Worm (Caenorhabditis elegans) whole organism, mixed stage, embryonic: Measurements from ENCODE around the gene T23F2.2.

Source experiments
- M03D4.4 ChIP-seq: sonication (generic microtip); optimal IDR thresholded peaks from 2 replicates; lab custom pipeline; 2017; ENCODE audit warnings: mild to moderate bottlenecking, missing genetic modification characterization, missing compliant biosample characterization
- bed-3 ChIP-seq: fragments of 200-800 bp; sonication (Bioruptor generic); optimal IDR thresholded peaks from 3 replicates; lab custom pipeline; 2018; ENCODE audit warnings: mild to moderate bottlenecking, missing genetic modification characterization, moderate library complexity, missing compliant biosample characterization
- blmp-1 ChIP-seq: fragments of 150-350 bp; optimal IDR thresholded peaks from 2 replicates; lab custom pipeline; 2014; ENCODE audit warnings: missing biosample characterization, missing genetic modification characterization
- ceh-39 ChIP-seq: fragments of 150-350 bp; optimal IDR thresholded peaks from 2 replicates; lab custom pipeline; 2014; ENCODE audit warnings: missing biosample characterization, missing genetic modification characterization
- ceh-43 ChIP-seq: fragments of 200-800 bp; sonication (Bioruptor generic); optimal IDR thresholded peaks from 2 replicates; lab custom pipeline; 2018; ENCODE audit warnings: mild to moderate bottlenecking, missing genetic modification characterization, moderate library complexity, missing compliant biosample characterization
- ceh-83 ChIP-seq: fragments of 200-800 bp; sonication (Bioruptor generic); optimal IDR thresholded peaks from 2 replicates; lab custom pipeline; 2018; ENCODE audit warnings: mild to moderate bottlenecking, missing genetic modification characterization, missing compliant biosample characterization
- ces-1 ChIP-seq: fragments of 150-350 bp; optimal IDR thresholded peaks from 2 replicates; lab custom pipeline; 2014; ENCODE audit warnings: missing biosample characterization, missing genetic modification reagents, missing genetic modification characterization
- cnd-1 ChIP-seq: fragments of 200-800 bp; sonication (Bioruptor generic); optimal IDR thresholded peaks from 2 replicates; lab custom pipeline; 2018; ENCODE audit warnings: mild to moderate bottlenecking, missing genetic modification characterization, missing compliant biosample characterization
- drap-1 ChIP-seq: fragments of 200-800 bp; sonication (Bioruptor generic); optimal IDR thresholded peaks from 3 replicates; lab custom pipeline; 2018; ENCODE audit warnings: mild to moderate bottlenecking, missing genetic modification characterization, missing compliant biosample characterization
- elt-3 ChIP-seq: fragments of 150-350 bp; optimal IDR thresholded peaks from 2 replicates; lab custom pipeline; 2014; ENCODE audit warnings: missing biosample characterization, missing genetic modification characterization
- flh-1 ChIP-seq: fragments of 200-800 bp; sonication (Bioruptor generic); optimal IDR thresholded peaks from 2 replicates; lab custom pipeline; 2018; ENCODE audit warnings: mild to moderate bottlenecking, missing genetic modification characterization, moderate library complexity, missing compliant biosample characterization
- ham-2 ChIP-seq: fragments of 200-800 bp; sonication (Bioruptor generic); optimal IDR thresholded peaks from 2 replicates; lab custom pipeline; 2018; ENCODE audit warnings: mild to moderate bottlenecking, missing genetic modification characterization, missing compliant biosample characterization
- hlh-1 ChIP-seq: fragments of 150-350 bp; optimal IDR thresholded peaks from 2 replicates; lab custom pipeline; 2014; ENCODE audit warnings: missing biosample characterization, missing genetic modification reagents, missing genetic modification characterization
- lin-13 ChIP-seq: fragments of 150-350 bp; optimal IDR thresholded peaks from 2 replicates; lab custom pipeline; 2014; ENCODE audit warnings: missing biosample characterization, missing genetic modification characterization
- lin-32 ChIP-seq: fragments of 200-800 bp; sonication (Bioruptor generic); optimal IDR thresholded peaks from 2 replicates; lab custom pipeline; 2018; ENCODE audit warnings: mild to moderate bottlenecking, missing genetic modification characterization, missing compliant biosample characterization
- lsy-2 ChIP-seq: fragments of 150-350 bp; optimal IDR thresholded peaks from 2 replicates; lab custom pipeline; 2014; ENCODE audit warnings: missing biosample characterization, missing genetic modification characterization
- mab-5 ChIP-seq: fragments of 150-350 bp; optimal IDR thresholded peaks from 2 replicates; lab custom pipeline; 2014; ENCODE audit warnings: missing biosample characterization, missing genetic modification characterization
- mep-1 ChIP-seq: fragments of 150-350 bp; optimal IDR thresholded peaks from 2 replicates; lab custom pipeline; 2017; ENCODE audit warnings: missing biosample characterization, missing genetic modification reagents, missing genetic modification characterization, inconsistent platforms
- mls-2 ChIP-seq: sonication (generic microtip); optimal IDR thresholded peaks from 2 replicates; lab custom pipeline; 2016; ENCODE audit warnings: mild to moderate bottlenecking, missing genetic modification characterization, moderate library complexity, missing compliant biosample characterization
- nhr-12 ChIP-seq: fragments of 150-350 bp; optimal IDR thresholded peaks from 2 replicates; lab custom pipeline; 2014; ENCODE audit warnings: missing biosample characterization, missing genetic modification characterization
- nhr-2 ChIP-seq: fragments of 150-350 bp; optimal IDR thresholded peaks from 2 replicates; lab custom pipeline; 2014; ENCODE audit warnings: missing biosample characterization, missing genetic modification characterization
- nhr-237 ChIP-seq: fragments of 150-350 bp; optimal IDR thresholded peaks from 2 replicates; lab custom pipeline; 2014; ENCODE audit warnings: missing biosample characterization, missing genetic modification characterization
- nhr-28 ChIP-seq: fragments of 150-350 bp; optimal IDR thresholded peaks from 2 replicates; lab custom pipeline; 2014; ENCODE audit warnings: missing biosample characterization, missing genetic modification characterization
- nhr-76 ChIP-seq: sonication (generic microtip); optimal IDR thresholded peaks from 2 replicates; lab custom pipeline; 2017; ENCODE audit warnings: missing biosample characterization, missing genetic modification characterization
- pha-4 ChIP-seq: fragments of 150-350 bp; optimal IDR thresholded peaks from 2 replicates; lab custom pipeline; 2018; ENCODE audit warnings: missing biosample characterization, missing genetic modification reagents, missing genetic modification characterization
- snpc-4 ChIP-seq: fragments of 150-350 bp; optimal IDR thresholded peaks from 2 replicates; lab custom pipeline; 2014; ENCODE audit warnings: missing biosample characterization, missing genetic modification characterization
- sptf-1 ChIP-seq: sonication (generic microtip); optimal IDR thresholded peaks from 2 replicates; lab custom pipeline; 2017; ENCODE audit warnings: mild to moderate bottlenecking, missing genetic modification characterization, moderate library complexity, missing compliant biosample characterization
- tbx-8 ChIP-seq: fragments of 200-800 bp; sonication (Bioruptor generic); optimal IDR thresholded peaks from 2 replicates; lab custom pipeline; 2018; ENCODE audit warnings: mild to moderate bottlenecking, missing genetic modification characterization, moderate library complexity, missing compliant biosample characterization
- unc-120 ChIP-seq: sonication (generic microtip); optimal IDR thresholded peaks from 2 replicates; lab custom pipeline; 2017; ENCODE audit warnings: missing genetic modification characterization, missing compliant biosample characterization; ENCODE audit not compliant: poor library complexity, severe bottlenecking
- unc-39 ChIP-seq: fragments of 150-350 bp; optimal IDR thresholded peaks from 2 replicates; lab custom pipeline; 2014; ENCODE audit warnings: missing biosample characterization, missing genetic modification characterization
- unc-62 ChIP-seq: fragments of 150-350 bp; optimal IDR thresholded peaks from 2 replicates; lab custom pipeline; 2014; ENCODE audit warnings: missing biosample characterization, missing genetic modification reagents, missing genetic modification characterization
- zip-8 ChIP-seq: fragments of 150-350 bp; optimal IDR thresholded peaks from 2 replicates; lab custom pipeline; 2014; ENCODE audit warnings: missing biosample characterization, missing genetic modification characterization
- ztf-11 ChIP-seq: fragments of 150-350 bp; optimal IDR thresholded peaks from 2 replicates; lab custom pipeline; 2014; ENCODE audit warnings: missing biosample characterization, missing genetic modification characterization

The T23F2.2 gene

ce11 chrX:5505148-5505547, at the start of gene T23F2.2:
TSS of gene T23F2.2 (minus strand) at chrX:5505248.
- TF ChIP-seq zip-8 (tag; lab: Kevin White, UChicago) (no peak), ceh-83 (GFP tag; lab: Kevin White, UChicago) (no peak), ham-2 (GFP tag; lab: Kevin White, UChicago) (no peak), unc-120 (tag; lab: Kevin White, UChicago) (no peak), mls-2 (tag; lab: Kevin White, UChicago) (no peak), hlh-1 (tag; lab: Kevin White, UChicago) (no peak), snpc-4 (no peak), nhr-12 (tag; lab: Kevin White, UChicago) (no peak), M03D4.4 (tag; lab: Kevin White, UChicago) (no peak), pha-4 (no peak), bed-3 (GFP tag; lab: Kevin White, UChicago) (no peak), ceh-43 (no peak), drap-1 (no peak), ces-1 (GFP tag; lab: Kevin White, UChicago) (no peak), nhr-76 (tag; lab: Kevin White, UChicago) (no peak)

ce11 chrX:5552652-5553051, 47.6 kb upstream of the T23F2.2 start, which contains the start of gene ifta-1:
TSS of gene ifta-1 (minus strand) at chrX:5552752.
- TF ChIP-seq nhr-76 (tag; lab: Kevin White, UChicago): no peak
- no peak for TF ChIP-seq unc-62
- no peak for TF ChIP-seq unc-120 (tag; lab: Kevin White, UChicago)
- TF ChIP-seq ces-1 (GFP tag; lab: Kevin White, UChicago): no peak
- no peak for TF ChIP-seq lin-13 (tag; lab: Kevin White, UChicago)
- no peak for TF ChIP-seq unc-39 (tag; lab: Kevin White, UChicago)
- no peak for TF ChIP-seq ceh-39
- no peak for TF ChIP-seq snpc-4
- TF ChIP-seq cnd-1: no peak
- no peak for TF ChIP-seq nhr-2 (tag; lab: Kevin White, UChicago)
- no peak for TF ChIP-seq nhr-12 (tag; lab: Kevin White, UChicago)
- no peak for TF ChIP-seq zip-8 (tag; lab: Kevin White, UChicago)
- TF ChIP-seq mls-2 (tag; lab: Kevin White, UChicago): no peak
- no peak for TF ChIP-seq ceh-83 (GFP tag; lab: Kevin White, UChicago)
- no peak for TF ChIP-seq drap-1

- TF ChIP-seq flh-1 (GFP tag; lab: Kevin White, UChicago): no peak
- no peak for TF ChIP-seq tbx-8 (GFP tag; lab: Kevin White, UChicago)
- no peak for TF ChIP-seq ham-2 (GFP tag; lab: Kevin White, UChicago)
- TF ChIP-seq mab-5 (tag; lab: Kevin White, UChicago): no peak
- no peak for TF ChIP-seq M03D4.4 (tag; lab: Kevin White, UChicago)
- TF ChIP-seq bed-3 (GFP tag; lab: Kevin White, UChicago): no peak
- no peak for TF ChIP-seq cnd-1
- TF ChIP-seq drap-1: no peak
- TF ChIP-seq hlh-1 (tag; lab: Kevin White, UChicago): no peak
- TF ChIP-seq mls-2 (tag; lab: Kevin White, UChicago): no peak
- no peak for TF ChIP-seq ces-1 (GFP tag; lab: Kevin White, UChicago)
- no peak for TF ChIP-seq ceh-83 (GFP tag; lab: Kevin White, UChicago)
- no peak for TF ChIP-seq mep-1 (tag; lab: Kevin White, UChicago)
- no peak for TF ChIP-seq ceh-43
- TF ChIP-seq unc-39 (tag; lab: Kevin White, UChicago): no peak
- TF ChIP-seq lin-13 (tag; lab: Kevin White, UChicago): no peak
Measured at ce11 chrX:5547828-5548227, 42.8 kb upstream of the T23F2.2 start.

ce11 chrX:5543651-5544050, 38.6 kb upstream of the T23F2.2 start, which contains the start of gene C54G7.1:
TSS of gene C54G7.1 (plus strand) at chrX:5543951.
- TF ChIP-seq zip-8 (tag; lab: Kevin White, UChicago): no peak
- no peak for TF ChIP-seq nhr-76 (tag; lab: Kevin White, UChicago)
- TF ChIP-seq elt-3: no peak
- no peak for TF ChIP-seq bed-3 (GFP tag; lab: Kevin White, UChicago)
- no peak for TF ChIP-seq drap-1
- TF ChIP-seq ceh-83 (GFP tag; lab: Kevin White, UChicago): no peak
- no peak for TF ChIP-seq ceh-39
- TF ChIP-seq nhr-12 (tag; lab: Kevin White, UChicago): no peak
- TF ChIP-seq unc-120 (tag; lab: Kevin White, UChicago): no peak
- no peak for TF ChIP-seq lin-13 (tag; lab: Kevin White, UChicago)
- TF ChIP-seq, all 35 proteins: peak for 0

- no peak for TF ChIP-seq lsy-2 (tag; lab: Kevin White, UChicago)
- TF ChIP-seq pha-4: no peak
- TF ChIP-seq ceh-39: no peak
- TF ChIP-seq mls-2 (tag; lab: Kevin White, UChicago): no peak
- TF ChIP-seq sptf-1 (tag; lab: Kevin White, UChicago): no peak
- no peak for TF ChIP-seq nhr-12 (tag; lab: Kevin White, UChicago)
- no peak for TF ChIP-seq nhr-28
- no peak for TF ChIP-seq elt-3
- no peak for TF ChIP-seq mep-1 (tag; lab: Kevin White, UChicago)
- TF ChIP-seq ztf-11 (tag; lab: Kevin White, UChicago): no peak
- no peak for TF ChIP-seq drap-1
- TF ChIP-seq blmp-1 (tag; lab: Kevin White, UChicago): no peak
- no peak for TF ChIP-seq nhr-237 (tag; lab: Kevin White, UChicago)
- TF ChIP-seq nhr-2 (tag; lab: Kevin White, UChicago): no peak
- no peak for TF ChIP-seq ceh-43
- TF ChIP-seq ces-1 (GFP tag; lab: Kevin White, UChicago): no peak
- no peak for TF ChIP-seq lin-32 (GFP tag; lab: Kevin White, UChicago)
- no peak for TF ChIP-seq flh-1 (GFP tag; lab: Kevin White, UChicago)
Measured at ce11 chrX:5538416-5538815, 33.4 kb upstream of the T23F2.2 start, which contains the start of gene lgx-1. TSS of gene lgx-1 (minus strand) at chrX:5538516.
